Worm (Caenorhabditis elegans) whole organism, L1 larva: ENCODE results near the gene vmo-1.
A peak's percentile ranks its signal among the peaks of the same experiment; 100 is the strongest.
"Not testable (repeated sequence)": the region's sequence is repeated elsewhere in the genome, so short reads cannot be mapped to it uniquely, and the experiment has no call there.

ENCODE experiments used
- C04F5.9 ChIP-seq: sonication (generic microtip); optimal IDR thresholded peaks from 2 replicates; lab custom pipeline; 2016; ENCODE audit warnings: missing genetic modification characterization, missing compliant biosample characterization
- ceh-82 ChIP-seq, 3 experiments: fragments of 150-350 bp in 1 of 3; sonication (generic microtip) in 2 of 3; optimal IDR thresholded peaks; 2 replicates each; lab custom pipeline; 2014 to 2017; ENCODE audit warnings: missing biosample characterization in 3 of 3, missing genetic modification characterization in 3 of 3
- efl-1 ChIP-seq, 4 experiments: fragments of 150-350 bp; optimal IDR thresholded peaks in 3 of 4; peaks in 1 of 4; 1 replicate in 1 of 4; 2 replicates in 3 of 4; lab custom pipeline; 2014; ENCODE audit warnings: missing biosample characterization in 2 of 4, missing genetic modification characterization in 2 of 4, missing genetic modification reagents in 2 of 4
- elt-2 ChIP-seq: sonication (generic microtip); optimal IDR thresholded peaks from 2 replicates; lab custom pipeline; 2016; ENCODE audit warnings: missing genetic modification characterization, mild to moderate bottlenecking, inconsistent platforms, missing compliant biosample characterization, missing genetic modification reagents
- lin-13 ChIP-seq: fragments of 150-350 bp; optimal IDR thresholded peaks from 2 replicates; lab custom pipeline; 2014; ENCODE audit warnings: missing biosample characterization, missing genetic modification reagents, missing genetic modification characterization
- lin-15B ChIP-seq: fragments of 150-350 bp; sonication (generic microtip); optimal IDR thresholded peaks from 3 replicates; lab custom pipeline; 2014; ENCODE audit warnings: missing biosample characterization, missing genetic modification characterization
- lin-39 ChIP-seq: fragments of 150-350 bp; optimal IDR thresholded peaks from 2 replicates; lab custom pipeline; 2014; ENCODE audit warnings: missing biosample characterization, missing genetic modification reagents, missing genetic modification characterization
- lir-3 ChIP-seq: sonication (generic microtip); optimal IDR thresholded peaks from 2 replicates; lab custom pipeline; 2016; ENCODE audit warnings: mild to moderate bottlenecking, missing genetic modification characterization, moderate library complexity, missing compliant biosample characterization; ENCODE audit not compliant: poor library complexity
- lsy-2 ChIP-seq, 2 experiments: fragments of 150-350 bp; optimal IDR thresholded peaks; 2 replicates each; lab custom pipeline; 2014; ENCODE audit warnings: missing biosample characterization in 2 of 2, missing genetic modification characterization in 2 of 2
- mef-2 ChIP-seq: fragments of 150-350 bp; optimal IDR thresholded peaks from 2 replicates; lab custom pipeline; 2014; ENCODE audit warnings: missing biosample characterization, missing genetic modification characterization
- nhr-11 ChIP-seq: fragments of 150-350 bp; optimal IDR thresholded peaks from 2 replicates; lab custom pipeline; 2014; ENCODE audit warnings: missing biosample characterization, missing genetic modification characterization
- nhr-19 ChIP-seq: fragments of 200-800 bp; sonication (Bioruptor generic); conservative IDR thresholded peaks from 2 replicates; pipeline ENCODE4 v1.3.6; 2022; ENCODE audit warnings: missing genetic modification characterization, missing compliant biosample characterization
- nhr-76 ChIP-seq: sonication (generic microtip); optimal IDR thresholded peaks from 2 replicates; lab custom pipeline; 2017; ENCODE audit warnings: missing biosample characterization, missing genetic modification characterization
- nhr-85 ChIP-seq: sonication (generic microtip); peaks from one replicate; lab custom pipeline; 2016; ENCODE audit warnings: missing genetic modification characterization, inconsistent platforms, missing compliant biosample characterization
- pax-3 ChIP-seq: fragments of 200-800 bp; sonication (Bioruptor generic); optimal IDR thresholded peaks from 2 replicates; lab custom pipeline; 2018; ENCODE audit warnings: mild to moderate bottlenecking, missing genetic modification characterization, moderate library complexity, missing compliant biosample characterization
- sox-4 ChIP-seq: sonication (generic microtip); optimal IDR thresholded peaks from 2 replicates; lab custom pipeline; 2016; ENCODE audit warnings: missing genetic modification characterization, missing compliant biosample characterization
- tbx-2 ChIP-seq: sonication (generic microtip); optimal IDR thresholded peaks from 2 replicates; lab custom pipeline; 2016; ENCODE audit warnings: missing genetic modification characterization, missing compliant biosample characterization
- tlp-1 ChIP-seq: fragments of 150-350 bp; optimal IDR thresholded peaks from 2 replicates; lab custom pipeline; 2014; ENCODE audit warnings: missing biosample characterization, missing genetic modification characterization
- ztf-4 ChIP-seq: fragments of 150-350 bp; optimal IDR thresholded peaks from 2 replicates; lab custom pipeline; 2014; ENCODE audit warnings: missing biosample characterization, missing genetic modification characterization

The vmo-1 gene

ce11 chrV:20518927-20519326 is 33.9 kb downstream of the vmo-1 start, which contains the start of gene Y38H6C.25:
Gene Y38H6C.25, plus strand, starts transcription at chrV:20519227.
- TF ChIP-seq nhr-76 (tag; lab: Kevin White, UChicago) (no peak), sox-4 (no peak), C04F5.9 (tag; lab: Kevin White, UChicago) (no peak), lin-13 (GFP tag; lab: Kevin White, UChicago) (no peak)

ce11 chrV:20517005-20517404 is 35.9 kb downstream of the vmo-1 start:
- TF ChIP-seq nhr-85 (tag; lab: Kevin White, UChicago) = peak; percentile 37
- TF ChIP-seq lir-3 (tag; lab: Kevin White, UChicago) = no peak

- TF ChIP-seq elt-2 (peak; percentile 6), nhr-11 (tag; lab: Kevin White, UChicago) (no peak)
- TF ChIP-seq, all 84 proteins: peak for 1
Observed at ce11 chrV:20514483-20514882, 38.4 kb downstream of the vmo-1 start.

- not testable (repeated sequence) for TF ChIP-seq ceh-82 (tag; optimal IDR thresholded peaks at IDR 0.05; lab: Kevin White, UChicago); pax-3 (tag; lab: Kevin White, UChicago); nhr-85 (tag; lab: Kevin White, UChicago)
Observed at ce11 chrV:20513661-20514060, 39.2 kb downstream of the vmo-1 start, which contains the start of gene Y38H6C.8. Gene Y38H6C.8, plus strand, starts transcription at chrV:20513961.

ce11 chrV:20509427-20509826 is 43.4 kb downstream of the vmo-1 start:
- TF ChIP-seq tbx-2 (no peak), C04F5.9 (tag; lab: Kevin White, UChicago) (no peak), elt-2 (no peak), ztf-4 (tag; lab: Kevin White, UChicago) (no peak), efl-1 (optimal IDR thresholded peaks at IDR 0.05; lab: Kevin White, UChicago) (no peak), efl-1 (GFP tag; optimal IDR thresholded peaks at IDR 0.05 in 1 of 2; lab: Kevin White, UChicago) (peak in 1 of 2 experiments; percentile 52)

ce11 chrV:20506542-20506941 is 46.3 kb downstream of the vmo-1 start:
- TF ChIP-seq lir-3 (tag; lab: Kevin White, UChicago) (no peak), nhr-19 (no peak), mef-2 (no peak), nhr-85 (tag; lab: Kevin White, UChicago) (peak; percentile 16), lsy-2 (tag; optimal IDR thresholded peaks at IDR 0.05; lab: Kevin White, UChicago) (no peak)
- TF ChIP-seq, all 84 proteins: peak for 1

ce11 chrV:20504997-20505396 is 47.9 kb downstream of the vmo-1 start, which contains the start of gene Y38H6C.4:
Gene Y38H6C.4, minus strand, starts transcription at chrV:20505097.
- no peak for TF ChIP-seq lin-39 (tag; lab: Kevin White, UChicago)
- no peak for TF ChIP-seq lin-15B (tag; lab: Kevin White, UChicago)
- no peak for TF ChIP-seq tlp-1 (tag; lab: Kevin White, UChicago)
